Worm (Caenorhabditis elegans) whole organism, young adult: ENCODE data around the gene wrb-1.

Experiments used
- lin-35 ChIP-seq, 3 experiments: fragments of 150-350 bp in 2 of 3; sonication (generic microtip) in 1 of 3; optimal IDR thresholded peaks; 2 replicates each; lab custom pipeline; 2014 to 2018; ENCODE audit warnings: missing biosample characterization in 3 of 3, missing genetic modification characterization in 3 of 3, missing genetic modification reagents in 3 of 3
- lin-54 ChIP-seq: fragments of 200-800 bp; sonication (Bioruptor generic); optimal IDR thresholded peaks from 2 replicates; lab custom pipeline; 2018; ENCODE audit warnings: mild to moderate bottlenecking, missing genetic modification characterization, missing compliant biosample characterization
- nfya-1 ChIP-seq: sonication (generic microtip); optimal IDR thresholded peaks from 2 replicates; lab custom pipeline; 2017; ENCODE audit warnings: antibody characterized with exemption, missing compliant biosample characterization, missing genetic modification characterization, borderline replicate concordance; ENCODE audit not compliant: insufficient read depth
- nhr-90 ChIP-seq: sonication (generic microtip); optimal IDR thresholded peaks from 2 replicates; lab custom pipeline; 2016; ENCODE audit warnings: missing genotype, mild to moderate bottlenecking, missing genetic modification characterization, missing compliant biosample characterization
- tbx-9 ChIP-seq: sonication (generic microtip); optimal IDR thresholded peaks from 2 replicates; lab custom pipeline; 2016; ENCODE audit warnings: borderline replicate concordance, missing genetic modification characterization, inconsistent platforms, missing compliant biosample characterization
- tlf-1 ChIP-seq: fragments of 200-800 bp; sonication (Bioruptor generic); optimal IDR thresholded peaks from 2 replicates; lab custom pipeline; 2018; ENCODE audit warnings: mild to moderate bottlenecking, missing genetic modification characterization, missing compliant biosample characterization

- no peak for TF ChIP-seq nfya-1
- TF ChIP-seq tbx-9 (tag; lab: Kevin White, UChicago) = no peak
- TF ChIP-seq lin-35 (GFP tag; optimal IDR thresholded peaks at IDR 0.05; lab: Kevin White, UChicago) = no peak
- no peak for TF ChIP-seq tlf-1
- no peak for TF ChIP-seq nhr-90 (tag; lab: Kevin White, UChicago)
- TF ChIP-seq lin-54 (GFP tag; lab: Kevin White, UChicago) = no peak
Observed at ce11 chrV:1242432-1242831, 46.6 kb downstream of the wrb-1 start.
